Worm (Caenorhabditis elegans) whole organism, L4 larva: Measurements from ENCODE around the gene H12D21.5.

Source experiments
- F26F4.8 ChIP-seq: fragments of 200-800 bp; sonication (Bioruptor generic); conservative IDR thresholded peaks from 2 replicates; pipeline ENCODE4 v1.3.6; 2022; ENCODE audit warnings: missing genetic modification characterization, missing compliant biosample characterization
- ceh-28 ChIP-seq: fragments of 150-350 bp; optimal IDR thresholded peaks from 2 replicates; lab custom pipeline; 2014; ENCODE audit warnings: missing biosample characterization, missing genetic modification reagents, missing genetic modification characterization
- php-3 ChIP-seq: fragments of 200-800 bp; sonication (Bioruptor generic); IDR thresholded peaks from 2 replicates; pipeline ENCODE4 v1.3.6; 2022; ENCODE audit warnings: missing genetic modification reagents, missing genetic modification characterization, missing compliant biosample characterization
- rbr-2 ChIP-seq: sonication (generic microtip); optimal IDR thresholded peaks from 2 replicates; lab custom pipeline; 2016; ENCODE audit warnings: missing genotype, missing genetic modification characterization, missing compliant biosample characterization
- unc-130 ChIP-seq: sonication (generic microtip); optimal IDR thresholded peaks from 2 replicates; lab custom pipeline; 2016; ENCODE audit warnings: missing genetic modification reagents, missing genetic modification characterization, missing compliant biosample characterization

H12D21.5 gene

ce11 chrV:14942898-14943297 is 49.1 kb downstream of the H12D21.5 start (continued):
- TF ChIP-seq php-3 (GFP tag; lab: Robert Waterston, UW), result no peak
- TF ChIP-seq rbr-2 (tag; lab: Kevin White, UChicago), result no peak
- TF ChIP-seq F26F4.8, result no peak
- TF ChIP-seq, all 104 proteins: peak for 0

DNA sequence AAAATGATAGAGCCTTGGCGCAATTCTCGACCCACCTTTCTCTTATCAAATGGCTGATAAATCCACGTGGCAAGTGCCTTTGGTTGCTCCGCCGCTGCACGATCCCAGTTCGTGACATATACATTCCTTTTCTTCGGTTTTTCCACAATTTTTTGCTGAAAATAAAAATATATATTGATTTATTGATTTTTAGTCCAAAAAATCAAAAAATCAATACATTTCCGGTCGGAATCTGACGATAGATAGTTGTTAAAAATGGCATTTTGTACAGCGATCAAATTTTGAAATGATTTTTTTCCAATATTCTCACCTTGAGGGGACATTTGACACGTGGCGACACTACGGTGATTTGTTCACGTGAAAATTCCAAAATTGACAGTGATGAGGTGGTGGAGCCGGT is 50.0 kb downstream of the H12D21.5 start:
- no peak for TF ChIP-seq unc-130
- peak; percentile 86 for TF ChIP-seq ceh-28 (tag; lab: Kevin White, UChicago)
